Fruit fly (Drosophila melanogaster) whole organism, embryonic: ENCODE measurements around the gene scat.

Experiments
- Atf3 ChIP-seq: fragments of 200-800 bp; sonication (Bioruptor generic); optimal IDR thresholded peaks from 3 replicates; lab custom pipeline; 2016; ENCODE audit warnings: missing biosample characterization, missing genetic modification characterization
- B-H2 ChIP-seq: fragments of 200-800 bp; sonication (Bioruptor generic); optimal IDR thresholded peaks from 2 replicates; lab custom pipeline; 2018; ENCODE audit warnings: missing biosample characterization, mild to moderate bottlenecking, missing genetic modification characterization
- CG10147 ChIP-seq: fragments of 200-800 bp; sonication (Bioruptor generic); optimal IDR thresholded peaks from 2 replicates; lab custom pipeline; 2019; ENCODE audit warnings: missing biosample characterization, mild to moderate bottlenecking, missing genetic modification characterization, moderate library complexity
- CG1024 ChIP-seq: fragments of 200-800 bp; sonication (Bioruptor generic); IDR thresholded peaks from 2 replicates; pipeline ENCODE4 v1.3.6; 2022; ENCODE audit warnings: missing biosample characterization, missing genetic modification characterization
- CG12659 ChIP-seq: fragments of 200-800 bp; sonication (Bioruptor generic); optimal IDR thresholded peaks from 3 replicates; lab custom pipeline; 2017; ENCODE audit warnings: mild to moderate bottlenecking, missing biosample characterization, missing genetic modification reagents, missing genetic modification characterization
- CG12744 ChIP-seq: fragments of 200-800 bp; sonication (Bioruptor generic); optimal IDR thresholded peaks from 2 replicates; lab custom pipeline; 2016; ENCODE audit warnings: missing biosample characterization, missing genetic modification characterization
- CG13296 ChIP-seq: fragments of 200-800 bp; sonication (Bioruptor generic); optimal IDR thresholded peaks from 3 replicates; lab custom pipeline; 2018; ENCODE audit warnings: missing biosample characterization, mild to moderate bottlenecking, missing genetic modification characterization
- CG13894 ChIP-seq: fragments of 200-800 bp; sonication (Bioruptor generic); optimal IDR thresholded peaks from 3 replicates; lab custom pipeline; 2018; ENCODE audit warnings: missing biosample characterization, mild to moderate bottlenecking, missing genetic modification characterization, moderate library complexity
- CG14667 ChIP-seq: fragments of 200-800 bp; sonication (Bioruptor generic); IDR thresholded peaks from 2 replicates; pipeline ENCODE4 v1.3.6; 2022; ENCODE audit warnings: missing biosample characterization, missing genetic modification characterization
- CG15269 ChIP-seq: fragments of 200-800 bp; sonication (Bioruptor generic); optimal IDR thresholded peaks from 2 replicates; lab custom pipeline; 2018; ENCODE audit warnings: missing biosample characterization, mild to moderate bottlenecking, missing genetic modification characterization, moderate library complexity
- CG16779 ChIP-seq: fragments of 200-800 bp; sonication (Bioruptor generic); IDR thresholded peaks from 2 replicates; pipeline ENCODE4 v1.3.6; 2022; ENCODE audit warnings: missing biosample characterization, missing genetic modification characterization
- CG18599 ChIP-seq: fragments of 200-800 bp; sonication (Bioruptor generic); optimal IDR thresholded peaks from 3 replicates; lab custom pipeline; 2017; ENCODE audit warnings: missing biosample characterization, missing genetic modification characterization, mild to moderate bottlenecking, moderate library complexity, missing genetic modification reagents
- CG2116 ChIP-seq: fragments of 200-800 bp; sonication (Bioruptor generic); optimal IDR thresholded peaks from 3 replicates; lab custom pipeline; 2018; ENCODE audit warnings: missing biosample characterization, mild to moderate bottlenecking, missing genetic modification characterization
- CG30403 ChIP-seq: fragments of 200-800 bp; sonication (Bioruptor generic); optimal IDR thresholded peaks from 3 replicates; lab custom pipeline; 2016; ENCODE audit warnings: missing biosample characterization, missing genetic modification characterization
- CG32767 ChIP-seq: fragments of 200-800 bp; sonication (Bioruptor generic); IDR thresholded peaks from 2 replicates; pipeline ENCODE4 v1.3.6; 2022; ENCODE audit warnings: missing biosample characterization, missing genetic modification characterization
- CG32772 ChIP-seq: fragments of 200-800 bp; sonication (Bioruptor generic); IDR thresholded peaks from 2 replicates; pipeline ENCODE4 v1.3.6; 2022; ENCODE audit warnings: missing biosample characterization, missing genetic modification characterization
- CG9797 ChIP-seq: fragments of 200-800 bp; sonication (Bioruptor generic); optimal IDR thresholded peaks from 3 replicates; lab custom pipeline; 2018; ENCODE audit warnings: missing biosample characterization, mild to moderate bottlenecking, missing genetic modification characterization
- D19B ChIP-seq: fragments of 200-800 bp; sonication (Bioruptor generic); optimal IDR thresholded peaks from 2 replicates; lab custom pipeline; 2017; ENCODE audit warnings: missing biosample characterization, mild to moderate bottlenecking, missing genetic modification characterization
- Deaf1 ChIP-seq: fragments of 200-800 bp; optimal IDR thresholded peaks from 3 replicates; lab custom pipeline; 2019; ENCODE audit warnings: missing biosample characterization, mild to moderate bottlenecking, missing genetic modification characterization, moderate library complexity
- Eip74EF ChIP-seq, 2 experiments: fragments of 200-800 bp in 1 of 2; fragments of >200 bp in 1 of 2; sonication (Bioruptor generic) in 1 of 2; optimal IDR thresholded peaks; 2 replicates each; lab custom pipeline; 2017 to 2019; ENCODE audit warnings: missing biosample characterization in 2 of 2, missing genetic modification characterization in 2 of 2, mild to moderate bottlenecking in 1 of 2, moderate library complexity in 1 of 2
- Ets65A ChIP-seq: fragments of 200-800 bp; sonication (Bioruptor generic); peaks from one replicate; lab custom pipeline; 2016; ENCODE audit warnings: missing biosample characterization, missing genetic modification characterization
- Fer1 ChIP-seq: fragments of 200-800 bp; sonication (Bioruptor generic); optimal IDR thresholded peaks from 2 replicates; lab custom pipeline; 2017; ENCODE audit warnings: missing biosample characterization, mild to moderate bottlenecking, missing genetic modification characterization
- HHEX ChIP-seq: fragments of 200-800 bp; sonication (Bioruptor generic); optimal IDR thresholded peaks from 3 replicates; lab custom pipeline; 2017; ENCODE audit warnings: missing biosample characterization, mild to moderate bottlenecking, missing genetic modification characterization, missing genetic modification reagents
- Hand ChIP-seq: fragments of 200-800 bp; sonication (Bioruptor generic); optimal IDR thresholded peaks from 2 replicates; lab custom pipeline; 2017; ENCODE audit warnings: mild to moderate bottlenecking, missing biosample characterization, missing genetic modification reagents, missing genetic modification characterization
- Hey ChIP-seq: fragments of 200-800 bp; sonication (Bioruptor generic); optimal IDR thresholded peaks from 3 replicates; lab custom pipeline; 2018; ENCODE audit warnings: missing biosample characterization, mild to moderate bottlenecking, missing genetic modification characterization
- Hsf ChIP-seq: fragments of 200-800 bp; sonication (Bioruptor generic); optimal IDR thresholded peaks from 3 replicates; lab custom pipeline; 2016; ENCODE audit warnings: missing biosample characterization, missing genetic modification characterization
- Jarid2 ChIP-seq: fragments of 200-800 bp; sonication (Bioruptor generic); optimal IDR thresholded peaks from 3 replicates; lab custom pipeline; 2017; ENCODE audit warnings: mild to moderate bottlenecking, missing biosample characterization, missing genetic modification reagents, missing genetic modification characterization
- MTF-1 ChIP-seq: fragments of 200-800 bp; sonication (Bioruptor generic); optimal IDR thresholded peaks from 2 replicates; lab custom pipeline; 2018; ENCODE audit warnings: missing biosample characterization, mild to moderate bottlenecking, missing genetic modification characterization, borderline replicate concordance
- NFAT ChIP-seq: fragments of 200-800 bp; sonication (Bioruptor generic); IDR thresholded peaks from 2 replicates; pipeline ENCODE4 v1.3.6; 2022; ENCODE audit warnings: missing biosample characterization, missing genetic modification characterization
- NfI ChIP-seq: fragments of 200-800 bp; sonication (Bioruptor generic); optimal IDR thresholded peaks from 3 replicates; lab custom pipeline; 2018; ENCODE audit warnings: missing biosample characterization, mild to moderate bottlenecking, missing genetic modification characterization, moderate library complexity
- Oli ChIP-seq: fragments of 200-800 bp; sonication (Bioruptor generic); optimal IDR thresholded peaks from 2 replicates; lab custom pipeline; 2018; ENCODE audit warnings: missing biosample characterization, mild to moderate bottlenecking, missing genetic modification characterization, moderate library complexity
- Six4 ChIP-seq: fragments of 200-800 bp; sonication (Bioruptor generic); optimal IDR thresholded peaks from 2 replicates; lab custom pipeline; 2016; ENCODE audit warnings: missing biosample characterization, missing genetic modification characterization
- abd-A ChIP-seq: fragments of 200-800 bp; sonication (Bioruptor generic); optimal IDR thresholded peaks from 3 replicates; lab custom pipeline; 2019; ENCODE audit warnings: missing biosample characterization, mild to moderate bottlenecking, missing genetic modification characterization, moderate library complexity
- dpn ChIP-seq, 2 experiments: fragments of 200-800 bp; sonication (Bioruptor generic); optimal IDR thresholded peaks; 3 replicates each; lab custom pipeline; 2016; ENCODE audit warnings: missing biosample characterization in 2 of 2, missing genetic modification characterization in 2 of 2
- dysf ChIP-seq: fragments of 200-800 bp; sonication (Bioruptor generic); IDR thresholded peaks from 3 replicates; pipeline ENCODE4 v1.3.6; 2022; ENCODE audit warnings: missing biosample characterization, missing genetic modification characterization
- eyg ChIP-seq: fragments of 200-800 bp; sonication (Bioruptor generic); optimal IDR thresholded peaks from 3 replicates; lab custom pipeline; 2016; ENCODE audit warnings: missing biosample characterization, missing genetic modification characterization
- fd64A ChIP-seq: fragments of 200-800 bp; sonication (Bioruptor generic); optimal IDR thresholded peaks from 3 replicates; lab custom pipeline; 2018; ENCODE audit warnings: missing biosample characterization, mild to moderate bottlenecking, missing genetic modification characterization
- knrl ChIP-seq: fragments of 200-800 bp; sonication (Bioruptor generic); IDR thresholded peaks from 3 replicates; pipeline ENCODE4 v1.3.6; 2022; ENCODE audit warnings: missing biosample characterization, missing genetic modification characterization; ENCODE audit not compliant: partially characterized antibody
- lab ChIP-seq: fragments of 200-800 bp; sonication (Bioruptor generic); optimal IDR thresholded peaks from 3 replicates; lab custom pipeline; 2017; ENCODE audit warnings: missing biosample characterization, missing genetic modification characterization, mild to moderate bottlenecking, moderate library complexity, missing genetic modification reagents
- mirr ChIP-seq: fragments of 200-800 bp; sonication (Bioruptor generic); optimal IDR thresholded peaks from 3 replicates; lab custom pipeline; 2018; ENCODE audit warnings: missing biosample characterization, mild to moderate bottlenecking, missing genetic modification characterization
- rib ChIP-seq: fragments of 200-800 bp; sonication (Bioruptor generic); IDR thresholded peaks from 2 replicates; pipeline ENCODE4 v1.3.6; 2022; ENCODE audit warnings: missing biosample characterization, missing genetic modification characterization
- row ChIP-seq: fragments of 200-800 bp; sonication (Bioruptor generic); IDR thresholded peaks from 3 replicates; pipeline ENCODE4 v1.3.6; 2022; ENCODE audit warnings: missing biosample characterization, missing genetic modification characterization
- sob ChIP-seq: fragments of 200-800 bp; sonication (Bioruptor generic); IDR thresholded peaks from 2 replicates; pipeline ENCODE4 v1.3.6; 2022; ENCODE audit warnings: missing biosample characterization, missing genetic modification characterization
- toy ChIP-seq: fragments of 200-800 bp; sonication (Bioruptor generic); IDR thresholded peaks from 2 replicates; pipeline ENCODE4 v1.3.6; 2022; ENCODE audit warnings: missing biosample characterization, missing genetic modification characterization
- unpg ChIP-seq: fragments of 200-800 bp; sonication (Bioruptor generic); optimal IDR thresholded peaks from 3 replicates; lab custom pipeline; 2018; ENCODE audit warnings: missing biosample characterization, mild to moderate bottlenecking, missing genetic modification characterization, moderate library complexity
- wor ChIP-seq: fragments of 200-800 bp; sonication (Bioruptor generic); IDR thresholded peaks from 2 replicates; pipeline ENCODE4 v1.3.6; 2022; ENCODE audit warnings: missing biosample characterization, missing genetic modification characterization
- yki ChIP-seq: fragments of >200 bp; optimal IDR thresholded peaks from 3 replicates; lab custom pipeline; 2018

The scat gene

dm6 chr2L:9400153-9400552, 31.1 kb upstream of the scat start (continued):
- TF ChIP-seq dpn (GFP tag; optimal IDR thresholded peaks at IDR 0.05; lab: Kevin White, UChicago) (peak in 1 of 2 experiments; percentile 25), CG15269 (tag; lab: Kevin White, UChicago) (peak; percentile 29), CG12659 (GFP tag; lab: Kevin White, UChicago) (peak; percentile 15), CG9797 (GFP tag; lab: Kevin White, UChicago) (no peak), Hand (GFP tag; lab: Kevin White, UChicago) (peak; percentile 41), Oli (tag; lab: Kevin White, UChicago) (peak; percentile 19), lab (GFP tag; lab: Kevin White, UChicago) (peak; percentile 60), wor (no peak), Fer1 (GFP tag; lab: Kevin White, UChicago) (peak; percentile 57), row (GFP tag; lab: Robert Waterston, UW) (peak; percentile 65), CG13296 (GFP tag; lab: Kevin White, UChicago) (peak; percentile 3), dysf (GFP tag; lab: Robert Waterston, UW) (peak; percentile 29; the same call in 1 of the 3 replicates), CG1024 (no peak), CG14667 (GFP tag; lab: Robert Waterston, UW) (no peak), CG18599 (GFP tag; lab: Kevin White, UChicago) (peak; percentile 70), HHEX (GFP tag; lab: Kevin White, UChicago) (no peak)
- TF ChIP-seq, all 482 proteins: peak for 45

dm6 chr2L:9415053-9415452, 16.2 kb upstream of the scat start, which contains the start of gene Shawl:
TSS of gene Shawl (minus strand) at chr2L:9415156.
- peak; percentile 94 for TF ChIP-seq Deaf1 (tag; lab: Kevin White, UChicago)
- peak; percentile 2 for TF ChIP-seq lab (GFP tag; lab: Kevin White, UChicago)
- TF ChIP-seq rib (GFP tag; lab: Robert Waterston, UW): 0 out of 2 replicates have a peak, but pooled peaks have one; percentile 19
- TF ChIP-seq Ets65A (GFP tag; lab: Kevin White, UChicago): peak; percentile 60
- no peak for TF ChIP-seq fd64A (GFP tag; lab: Kevin White, UChicago)
- TF ChIP-seq Jarid2 (GFP tag; lab: Kevin White, UChicago): peak; percentile 28
- peak; percentile 14 for TF ChIP-seq CG13894 (tag; lab: Kevin White, UChicago)
- TF ChIP-seq CG32772 (GFP tag; lab: Robert Waterston, UW): no peak
- 0 out of 2 replicates have a peak, but pooled peaks have one; percentile 36 for TF ChIP-seq CG16779 (GFP tag; lab: Robert Waterston, UW)
- TF ChIP-seq abd-A (tag; lab: Kevin White, UChicago): peak; percentile 47
- no peak for TF ChIP-seq eyg (GFP tag; lab: Kevin White, UChicago)
- no peak for TF ChIP-seq CG2116
- TF ChIP-seq, all 482 proteins: peak for 8

dm6 chr2L:9416244-9416758, 14.9 kb upstream of the scat start, which contains the start of gene Mco1:
TSS of gene Mco1 (plus strand) at chr2L:9416588.
- TF ChIP-seq CG30403 (GFP tag; lab: Kevin White, UChicago) (no peak), B-H2 (GFP tag; lab: Kevin White, UChicago) (no peak), CG10147 (GFP tag; lab: Kevin White, UChicago) (no peak), knrl (GFP tag; lab: Robert Waterston, UW) (no peak), mirr (peak; percentile 65), MTF-1 (no peak), NFAT (GFP tag; lab: Robert Waterston, UW) (no peak), toy (GFP tag; lab: Robert Waterston, UW) (no peak), Eip74EF (GFP tag; optimal IDR thresholded peaks at IDR 0.05; lab: Kevin White, UChicago) (peak in 1 of 2 experiments; percentile 20), D19B (no peak), sob (GFP tag; lab: Robert Waterston, UW) (0 out of 2 replicates have a peak, but pooled peaks have one; percentile 9), yki (no peak), NfI (no peak), CG12744 (GFP tag; lab: Kevin White, UChicago) (no peak), unpg (no peak), Six4 (GFP tag; lab: Kevin White, UChicago) (no peak), CG32767 (GFP tag; lab: Robert Waterston, UW) (no peak), Hey (no peak), Atf3 (GFP tag; lab: Kevin White, UChicago) (no peak), Hsf (GFP tag; lab: Kevin White, UChicago) (no peak)
